Worm (Caenorhabditis elegans) whole organism, L4/young adult: ENCODE data around the gene nhx-9.

Experiments used
- W03F9.2 ChIP-seq: fragments of 150-350 bp; optimal IDR thresholded peaks from 2 replicates; lab custom pipeline; 2014; ENCODE audit warnings: missing biosample characterization, missing genetic modification characterization
- dao-5 ChIP-seq: sonication (generic microtip); optimal IDR thresholded peaks from 2 replicates; lab custom pipeline; 2016; ENCODE audit warnings: missing genotype, missing genetic modification characterization, moderate library complexity, missing compliant biosample characterization
- him-1 ChIP-seq: sonication (generic microtip); optimal IDR thresholded peaks from 2 replicates; lab custom pipeline; 2016; ENCODE audit warnings: missing genotype, missing genetic modification reagents, missing genetic modification characterization, missing compliant biosample characterization

- TF ChIP-seq him-1 (tag; lab: Kevin White, UChicago): no peak
- no peak for TF ChIP-seq dao-5 (tag; lab: Kevin White, UChicago)
- no peak for TF ChIP-seq W03F9.2
Measured at ce11 chrIV:11908733-11909132, 21.9 kb upstream of the nhx-9 start.
